Worm (Caenorhabditis elegans) whole organism, mixed stage, embryonic: ENCODE measurements around the gene unc-7.

Source experiments
- M03D4.4 ChIP-seq: sonication (generic microtip); optimal IDR thresholded peaks from 2 replicates; lab custom pipeline; 2017; ENCODE audit warnings: mild to moderate bottlenecking, missing genetic modification characterization, missing compliant biosample characterization
- ces-1 ChIP-seq: fragments of 150-350 bp; optimal IDR thresholded peaks from 2 replicates; lab custom pipeline; 2014; ENCODE audit warnings: missing biosample characterization, missing genetic modification reagents, missing genetic modification characterization
- elt-1 ChIP-seq: sonication (generic microtip); optimal IDR thresholded peaks from 2 replicates; lab custom pipeline; 2017; ENCODE audit warnings: missing genetic modification characterization, mild to moderate bottlenecking, missing compliant biosample characterization, antibody characterized with exemption, moderate library complexity, borderline replicate concordance; ENCODE audit not compliant: insufficient read depth
- elt-3 ChIP-seq: fragments of 150-350 bp; optimal IDR thresholded peaks from 2 replicates; lab custom pipeline; 2014; ENCODE audit warnings: missing biosample characterization, missing genetic modification characterization
- ham-2 ChIP-seq: fragments of 200-800 bp; sonication (Bioruptor generic); optimal IDR thresholded peaks from 2 replicates; lab custom pipeline; 2018; ENCODE audit warnings: mild to moderate bottlenecking, missing genetic modification characterization, missing compliant biosample characterization
- hlh-1 ChIP-seq: fragments of 150-350 bp; optimal IDR thresholded peaks from 2 replicates; lab custom pipeline; 2014; ENCODE audit warnings: missing biosample characterization, missing genetic modification reagents, missing genetic modification characterization
- mep-1 ChIP-seq: fragments of 150-350 bp; optimal IDR thresholded peaks from 2 replicates; lab custom pipeline; 2017; ENCODE audit warnings: missing biosample characterization, missing genetic modification reagents, missing genetic modification characterization, inconsistent platforms
- nhr-12 ChIP-seq: fragments of 150-350 bp; optimal IDR thresholded peaks from 2 replicates; lab custom pipeline; 2014; ENCODE audit warnings: missing biosample characterization, missing genetic modification characterization
- nhr-237 ChIP-seq: fragments of 150-350 bp; optimal IDR thresholded peaks from 2 replicates; lab custom pipeline; 2014; ENCODE audit warnings: missing biosample characterization, missing genetic modification characterization
- nhr-76 ChIP-seq: sonication (generic microtip); optimal IDR thresholded peaks from 2 replicates; lab custom pipeline; 2017; ENCODE audit warnings: missing biosample characterization, missing genetic modification characterization
- snpc-4 ChIP-seq: fragments of 150-350 bp; optimal IDR thresholded peaks from 2 replicates; lab custom pipeline; 2014; ENCODE audit warnings: missing biosample characterization, missing genetic modification characterization
- unc-120 ChIP-seq: sonication (generic microtip); optimal IDR thresholded peaks from 2 replicates; lab custom pipeline; 2017; ENCODE audit warnings: missing genetic modification characterization, missing compliant biosample characterization; ENCODE audit not compliant: poor library complexity, severe bottlenecking
- unc-39 ChIP-seq: fragments of 150-350 bp; optimal IDR thresholded peaks from 2 replicates; lab custom pipeline; 2014; ENCODE audit warnings: missing biosample characterization, missing genetic modification characterization
- unc-62 ChIP-seq: fragments of 150-350 bp; optimal IDR thresholded peaks from 2 replicates; lab custom pipeline; 2014; ENCODE audit warnings: missing biosample characterization, missing genetic modification reagents, missing genetic modification characterization

ce11 chrX:15089123-15089522, 58.4 kb downstream of the unc-7 start, which contains the start of gene flr-4:
- TF ChIP-seq unc-62 (GFP tag; lab: Kevin White, UChicago): no peak
- no peak for TF ChIP-seq nhr-76 (tag; lab: Kevin White, UChicago)
- TF ChIP-seq mep-1 (tag; lab: Kevin White, UChicago): no peak
- no peak for TF ChIP-seq ces-1 (GFP tag; lab: Kevin White, UChicago)
- no peak for TF ChIP-seq hlh-1 (tag; lab: Kevin White, UChicago)
- TF ChIP-seq snpc-4 (tag; lab: Kevin White, UChicago): no peak
- TF ChIP-seq elt-3 (tag; lab: Kevin White, UChicago): no peak
- TF ChIP-seq nhr-12 (tag; lab: Kevin White, UChicago): no peak
- no peak for TF ChIP-seq nhr-237 (tag; lab: Kevin White, UChicago)
- TF ChIP-seq elt-1 (tag; lab: Kevin White, UChicago): no peak
- no peak for TF ChIP-seq unc-39
- TF ChIP-seq M03D4.4 (tag; lab: Kevin White, UChicago): no peak
- no peak for TF ChIP-seq unc-120 (tag; lab: Kevin White, UChicago)
- TF ChIP-seq ham-2: no peak
